Worm (Caenorhabditis elegans): Measurements from ENCODE around the gene Y49F6C.2.

- TF ChIP-seq egl-18 (GFP tag; IDR thresholded peaks at IDR 0.05) (no peak), D2030.7 (GFP tag; IDR thresholded peaks at IDR 0.05) (no peak), nhr-120 (GFP tag; IDR thresholded peaks at IDR 0.05) (no peak)
Observed at ce11 chrII:3387503-3387902, 9.1 kb downstream of the Y49F6C.2 start, which contains the start of gene T06D4.6.

Data from whole organism, young adult.